Fruit fly (Drosophila melanogaster): ENCODE measurements around the gene Top2.
A peak's percentile ranks its signal among the peaks of the same experiment; 100 is the strongest.

Gene Top2

DNA sequence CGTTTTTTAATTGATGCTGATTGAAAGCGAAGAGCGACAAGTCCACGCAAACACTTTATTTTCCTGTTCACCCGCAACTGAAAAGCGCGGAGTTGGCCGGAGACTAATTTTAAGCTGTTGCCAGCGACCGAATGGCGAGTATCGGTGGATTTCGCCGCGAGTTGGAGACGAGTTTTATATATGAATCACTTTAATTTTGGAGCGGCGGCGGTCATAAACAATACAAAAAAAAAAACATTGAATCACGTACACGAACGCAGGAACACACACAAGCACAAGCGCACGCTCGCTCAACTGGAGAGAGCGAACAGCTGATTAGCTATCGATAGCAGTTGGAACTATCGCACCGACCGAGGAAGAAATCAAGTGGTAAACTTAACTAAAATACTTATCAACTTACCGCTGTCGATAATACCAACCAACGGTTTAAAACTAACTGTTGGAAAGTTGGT is 26.9 kb downstream of the Top2 start, which contains the start of gene Pax (continued):
- TF ChIP-seq CG18476 (GFP tag; optimal IDR thresholded peaks at IDR 0.05) (no peak), CG1529 (GFP tag; optimal IDR thresholded peaks at IDR 0.05) (no peak), chif (GFP tag; optimal IDR thresholded peaks at IDR 0.05) (no peak), danr (GFP tag; IDR thresholded peaks at IDR 0.05) (no peak), run (tag; optimal IDR thresholded peaks at IDR 0.05) (no peak), gcm (GFP tag; optimal IDR thresholded peaks at IDR 0.05) (no peak), CG10267 (tag; optimal IDR thresholded peaks at IDR 0.05) (peak; percentile 1), fd96Cb (tag; optimal IDR thresholded peaks at IDR 0.05) (no peak), ewg (GFP tag; optimal IDR thresholded peaks at IDR 0.05) (peak; percentile 83), zfh2 (GFP tag; optimal IDR thresholded peaks at IDR 0.05) (no peak), pan (optimal IDR thresholded peaks at IDR 0.05) (no peak), pan (GFP tag; optimal IDR thresholded peaks at IDR 0.05 in 1 of 2, IDR thresholded peaks at IDR 0.05 in 1 of 2) (no peak), CG3838 (GFP tag; optimal IDR thresholded peaks at IDR 0.05) (no peak), odd (GFP tag; optimal IDR thresholded peaks at IDR 0.05) (no peak), CG2116 (GFP tag; optimal IDR thresholded peaks at IDR 0.05) (peak; percentile 66), fu2 (GFP tag; optimal IDR thresholded peaks at IDR 0.05) (no peak), stwl (tag; optimal IDR thresholded peaks at IDR 0.05) (peak; percentile 31), CG7786 (GFP tag; optimal IDR thresholded peaks at IDR 0.05) (no peak), Nf-YC (tag; optimal IDR thresholded peaks at IDR 0.05) (peak; percentile 72), mld (GFP tag; IDR thresholded peaks at IDR 0.05; ENCODE audit: partially characterized antibody) (peak; percentile 81), Ssrp (tag; optimal IDR thresholded peaks at IDR 0.05) (no peak), scrt (GFP tag; optimal IDR thresholded peaks at IDR 0.05) (no peak), tll (GFP tag; optimal IDR thresholded peaks at IDR 0.05) (no peak), mirr (GFP tag; optimal IDR thresholded peaks at IDR 0.05) (no peak), CG1603 (tag; optimal IDR thresholded peaks at IDR 0.05) (peak; percentile 67), gfzf (GFP tag; optimal IDR thresholded peaks at IDR 0.05) (peak; percentile 62), grau (tag; optimal IDR thresholded peaks at IDR 0.05) (no peak), E2f1 (GFP tag; IDR thresholded peaks at IDR 0.05) (no peak), wdn (GFP tag; IDR thresholded peaks at IDR 0.05) (no peak), CG2678 (tag; optimal IDR thresholded peaks at IDR 0.05) (no peak), sim (GFP tag; IDR thresholded peaks at IDR 0.05) (no peak), CG2202 (tag; optimal IDR thresholded peaks at IDR 0.05) (no peak), usp (GFP tag; optimal IDR thresholded peaks at IDR 0.05) (no peak), CG14441 (GFP tag; IDR thresholded peaks at IDR 0.05) (no peak), CG12659 (GFP tag; optimal IDR thresholded peaks at IDR 0.05) (peak; percentile 60), Sry-β (GFP tag; optimal IDR thresholded peaks at IDR 0.05) (no peak), Sox102F (GFP tag; optimal IDR thresholded peaks at IDR 0.05) (no peak), tx (GFP tag; optimal IDR thresholded peaks at IDR 0.05) (no peak), Side (GFP tag; optimal IDR thresholded peaks at IDR 0.05) (no peak), NFAT (GFP tag; IDR thresholded peaks at IDR 0.05) (no peak), ara (GFP tag; IDR thresholded peaks at IDR 0.05) (no peak), CG4617 (GFP tag; optimal IDR thresholded peaks at IDR 0.05; ENCODE audit: borderline replicate concordance) (no peak), Dp (GFP tag; optimal IDR thresholded peaks at IDR 0.05) (peak; percentile 67), crp (GFP tag; optimal IDR thresholded peaks at IDR 0.05) (peak; percentile 87 to 99), Sry-δ (GFP tag; optimal IDR thresholded peaks at IDR 0.05) (peak; percentile 89), Atf3 (GFP tag; optimal IDR thresholded peaks at IDR 0.05) (no peak), sqz (GFP tag; optimal IDR thresholded peaks at IDR 0.05) (peak; percentile 96), tio (GFP tag; optimal IDR thresholded peaks at IDR 0.05) (no peak), Hand (GFP tag; optimal IDR thresholded peaks at IDR 0.05) (no peak), Doc3 (GFP tag; IDR thresholded peaks at IDR 0.05; ENCODE audit: partially characterized antibody) (peak; percentile 95), Meics (GFP tag; optimal IDR thresholded peaks at IDR 0.05) (no peak)

Measured in whole organism, embryonic.